Worm (Caenorhabditis elegans) whole organism, early embryonic: ENCODE results near the gene crn-2.

Experiments used
- ama-1 ChIP-seq: fragments of 150-350 bp; optimal IDR thresholded peaks from 2 replicates; lab custom pipeline; 2014
- flt-1 ChIP-seq: fragments of 200-800 bp; sonication (Bioruptor generic); IDR thresholded peaks from 2 replicates; pipeline ENCODE4 v1.3.6; 2022; ENCODE audit warnings: missing genetic modification characterization, missing compliant biosample characterization

DNA sequence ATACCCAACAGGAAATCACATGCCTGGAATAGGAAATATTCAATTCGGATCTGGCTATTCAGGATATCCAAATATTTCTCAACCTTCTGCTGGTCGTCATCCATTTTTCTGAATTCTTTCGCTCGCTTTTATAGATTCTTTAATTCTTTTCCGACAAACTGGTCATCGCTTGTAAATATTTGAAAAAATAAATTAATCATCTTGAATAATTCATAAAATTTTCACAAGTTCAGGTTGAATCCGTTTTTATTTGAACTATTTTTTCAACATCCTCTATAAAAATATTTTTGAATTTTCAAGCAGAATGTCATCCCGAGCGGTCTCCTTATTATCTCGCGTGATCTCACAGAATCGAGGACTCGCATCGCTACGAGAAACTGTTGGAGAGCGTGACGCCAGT, 1.0 kb upstream of the crn-2 start, which contains the start of gene mrpl-48:
- no peak for TF ChIP-seq ama-1 (lab: Kevin White, UChicago)
- TF ChIP-seq flt-1 (GFP tag; lab: Robert Waterston, UW) = no peak
